Fruit fly (Drosophila melanogaster) whole organism, wandering third instar larva: Measurements from ENCODE around the gene sqd.

Source experiments
- CG32264 ChIP-seq: fragments of 200-800 bp; sonication (Bioruptor generic); optimal IDR thresholded peaks from 2 replicates; lab custom pipeline; 2016; ENCODE audit warnings: missing biosample characterization, missing genetic modification characterization
- CrebA ChIP-seq: fragments of 200-800 bp; sonication (Bioruptor generic); optimal IDR thresholded peaks from 2 replicates; lab custom pipeline; 2016; ENCODE audit warnings: missing biosample characterization, mild to moderate bottlenecking, missing genetic modification characterization, borderline replicate concordance
- Dfd ChIP-seq: fragments of >200 bp; optimal IDR thresholded peaks from 2 replicates; lab custom pipeline; 2017; ENCODE audit warnings: missing biosample characterization, missing genetic modification characterization
- Dif ChIP-seq: fragments of 200-275, 200-300 bp; sonication (Bioruptor generic); optimal IDR thresholded peaks from 2 replicates; lab custom pipeline; 2018; ENCODE audit warnings: missing biosample characterization, missing genetic modification characterization; ENCODE audit not compliant: partially characterized antibody
- HLH106 ChIP-seq: fragments of 200-800 bp; optimal IDR thresholded peaks from 3 replicates; lab custom pipeline; 2019; ENCODE audit warnings: missing biosample characterization, mild to moderate bottlenecking, missing genetic modification characterization, moderate library complexity
- Hnf4 ChIP-seq: fragments of 200-800 bp; sonication (Bioruptor generic); optimal IDR thresholded peaks from 2 replicates; lab custom pipeline; 2016; ENCODE audit warnings: missing biosample characterization, mild to moderate bottlenecking, missing genetic modification characterization
- Hr83 ChIP-seq: fragments of 200-300 bp; sonication (Bioruptor generic); optimal IDR thresholded peaks from 2 replicates; lab custom pipeline; 2016; ENCODE audit warnings: missing biosample characterization, mild to moderate bottlenecking, missing genetic modification characterization, moderate library complexity; ENCODE audit not compliant: poor library complexity, severe bottlenecking
- Jra ChIP-seq: sonication (Bioruptor generic); optimal IDR thresholded peaks from 2 replicates; lab custom pipeline; 2016; ENCODE audit warnings: missing biosample characterization, missing genetic modification characterization
- Mio ChIP-seq: sonication (Bioruptor generic); optimal IDR thresholded peaks from 2 replicates; lab custom pipeline; 2016; ENCODE audit warnings: missing biosample characterization, missing genetic modification characterization
- N ChIP-seq: fragments of >200 bp; optimal IDR thresholded peaks from 2 replicates; lab custom pipeline; 2018; ENCODE audit warnings: missing biosample characterization, missing external identifiers, missing genetic modification characterization
- OdsH ChIP-seq: fragments of 200-800 bp; sonication (Bioruptor generic); optimal IDR thresholded peaks from 2 replicates; lab custom pipeline; 2016; ENCODE audit warnings: missing biosample characterization, mild to moderate bottlenecking, missing genetic modification characterization
- Rel ChIP-seq, 2 experiments: fragments of 200-800 bp; sonication (Bioruptor generic) in 1 of 2; optimal IDR thresholded peaks; 2 replicates in 1 of 2; 3 replicates in 1 of 2; lab custom pipeline; 2016 to 2019; ENCODE audit warnings: mild to moderate bottlenecking in 2 of 2, missing biosample characterization in 2 of 2, missing genetic modification characterization in 2 of 2, moderate library complexity in 1 of 2
- Sp1 ChIP-seq: fragments of 200-800 bp; sonication (Bioruptor generic); optimal IDR thresholded peaks from 3 replicates; lab custom pipeline; 2019; ENCODE audit warnings: missing biosample characterization, mild to moderate bottlenecking, missing genetic modification characterization, moderate library complexity
- Vsx2 ChIP-seq: fragments of 200-300, 225-300 bp; sonication (Bioruptor generic); optimal IDR thresholded peaks from 2 replicates; lab custom pipeline; 2018; ENCODE audit warnings: missing biosample characterization, missing genetic modification characterization; ENCODE audit not compliant: partially characterized antibody
- br ChIP-seq: fragments of 200-800 bp; sonication (Bioruptor generic); optimal IDR thresholded peaks from 2 replicates; lab custom pipeline; 2016; ENCODE audit warnings: missing biosample characterization, missing genetic modification characterization
- brk ChIP-seq: fragments of 200-800 bp; sonication (Bioruptor generic); optimal IDR thresholded peaks from 2 replicates; lab custom pipeline; 2016; ENCODE audit warnings: missing biosample characterization, mild to moderate bottlenecking, missing genetic modification characterization
- dl ChIP-seq, 2 experiments: fragments of 175-275, 200-275 bp in 1 of 2; fragments of 200-275 bp in 1 of 2; sonication (Bioruptor generic); optimal IDR thresholded peaks; lab custom pipeline; 2018; ENCODE audit warnings: mild to moderate bottlenecking in 2 of 2, missing biosample characterization in 2 of 2, missing genetic modification characterization in 2 of 2, moderate library complexity in 2 of 2; ENCODE audit not compliant: partially characterized antibody in 2 of 2, insufficient read depth in 1 of 2
- dmrt93B ChIP-seq: fragments of 200-800 bp; sonication (Bioruptor generic); optimal IDR thresholded peaks from 2 replicates; lab custom pipeline; 2018; ENCODE audit warnings: missing biosample characterization, mild to moderate bottlenecking, missing genetic modification characterization
- foxo ChIP-seq, 2 experiments: fragments of 200-800 bp; sonication (Bioruptor generic); optimal IDR thresholded peaks; 2 replicates in 1 of 2; 3 replicates in 1 of 2; lab custom pipeline; 2016 to 2017; ENCODE audit warnings: missing biosample characterization in 2 of 2, missing genetic modification characterization in 2 of 2
- fru ChIP-seq: fragments of 200-800 bp; sonication (Bioruptor generic); optimal IDR thresholded peaks from 3 replicates; lab custom pipeline; 2016; ENCODE audit warnings: missing biosample characterization, mild to moderate bottlenecking, missing genetic modification characterization
- h ChIP-seq: fragments of 200-800 bp; sonication (Bioruptor generic); optimal IDR thresholded peaks from 3 replicates; lab custom pipeline; 2016; ENCODE audit warnings: missing biosample characterization, mild to moderate bottlenecking, missing genetic modification characterization
- jim ChIP-seq: fragments of 175-275, 200-325 bp; sonication (Bioruptor generic); optimal IDR thresholded peaks from 2 replicates; lab custom pipeline; 2016; ENCODE audit warnings: missing biosample characterization, mild to moderate bottlenecking, missing genetic modification characterization
- lola ChIP-seq: fragments of >200 bp; optimal IDR thresholded peaks from 2 replicates; lab custom pipeline; 2017; ENCODE audit warnings: missing biosample characterization, missing genetic modification characterization
- pan ChIP-seq: fragments of >200 bp; optimal IDR thresholded peaks from 2 replicates; lab custom pipeline; 2017
- psq ChIP-seq: fragments of 200-800 bp; sonication (Bioruptor generic); optimal IDR thresholded peaks from 3 replicates; lab custom pipeline; 2017; ENCODE audit warnings: missing biosample characterization, mild to moderate bottlenecking, missing genetic modification characterization, moderate library complexity
- rgr ChIP-seq: fragments of 200-800 bp; sonication (Bioruptor generic); optimal IDR thresholded peaks from 3 replicates; lab custom pipeline; 2016; ENCODE audit warnings: missing biosample characterization, mild to moderate bottlenecking, missing genetic modification characterization
- sage ChIP-seq: fragments of 200-800 bp; sonication (Bioruptor generic); optimal IDR thresholded peaks from 2 replicates; lab custom pipeline; 2016; ENCODE audit warnings: missing biosample characterization, mild to moderate bottlenecking, missing genetic modification characterization
- sv ChIP-seq: fragments of 200-800 bp; sonication (Bioruptor generic); optimal IDR thresholded peaks from 3 replicates; lab custom pipeline; 2016; ENCODE audit warnings: missing biosample characterization, missing genetic modification characterization
- tai ChIP-seq: sonication (Bioruptor generic); optimal IDR thresholded peaks from 2 replicates; lab custom pipeline; 2016; ENCODE audit warnings: missing biosample characterization, missing genetic modification characterization
- usp ChIP-seq: fragments of >200 bp; optimal IDR thresholded peaks from 2 replicates; lab custom pipeline; 2017; ENCODE audit warnings: missing biosample characterization, missing genetic modification characterization
- woc ChIP-seq: sonication (Bioruptor generic); optimal IDR thresholded peaks from 2 replicates; lab custom pipeline; 2016; ENCODE audit warnings: missing biosample characterization, mild to moderate bottlenecking, missing genetic modification characterization

The sqd gene

dm6 chr3R:13660924-13661659, 15.0 kb upstream of the sqd start, which contains the start of gene B52 (continued):
- TF ChIP-seq jim (GFP tag; lab: Kevin White, UChicago): no peak
- no peak for TF ChIP-seq Mio (GFP tag; lab: Kevin White, UChicago)
- TF ChIP-seq pan (lab: Kevin White, UChicago): no peak
- TF ChIP-seq OdsH: peak; percentile 59
- TF ChIP-seq CrebA (GFP tag; lab: Kevin White, UChicago): no peak
- peak; percentile 5 for TF ChIP-seq Vsx2

dm6 chr3R:13659865-13660738, 14.0 kb upstream of the sqd start, which contains the start of gene Hrb87F:
Hrb87F (minus strand) TSS chr3R:13660531.
- TF ChIP-seq h (GFP tag; lab: Kevin White, UChicago) (no peak), Rel (GFP tag; optimal IDR thresholded peaks at IDR 0.05; lab: Kevin White, UChicago) (no peak), Rel (tag; optimal IDR thresholded peaks at IDR 0.05; lab: Kevin White, UChicago) (peak; percentile 40), foxo (GFP tag; optimal IDR thresholded peaks at IDR 0.05; lab: Kevin White, UChicago) (no peak), Hnf4 (GFP tag; lab: Kevin White, UChicago) (peak; percentile 4), OdsH (no peak), lola (no peak), brk (GFP tag; lab: Kevin White, UChicago) (peak; percentile 31), Hr83 (GFP tag; lab: Kevin White, UChicago) (peak; percentile 70), HLH106 (tag; lab: Kevin White, UChicago) (no peak), dl (GFP tag; optimal IDR thresholded peaks at IDR 0.05; lab: Kevin White, UChicago; ENCODE audit: insufficient read depth in 1 of 2, partially characterized antibody in 2 of 2) (peak in 1 of 2 experiments; percentile 12), sage (GFP tag; lab: Kevin White, UChicago) (no peak), Sp1 (GFP tag; lab: Kevin White, UChicago) (peak; percentile 46), jim (GFP tag; lab: Kevin White, UChicago) (peak; percentile 90), woc (GFP tag; lab: Kevin White, UChicago) (peak; percentile 10)
- TF ChIP-seq, all 38 proteins: peak for 8

- TF ChIP-seq Mio (GFP tag; lab: Kevin White, UChicago) (no peak), CG32264 (GFP tag; lab: Kevin White, UChicago) (no peak), N (GFP tag; lab: Kevin White, UChicago) (no peak), sv (GFP tag; lab: Kevin White, UChicago) (no peak), Hr83 (GFP tag; lab: Kevin White, UChicago) (no peak), dmrt93B (GFP tag; lab: Kevin White, UChicago) (no peak), Vsx2 (no peak), lola (no peak), h (GFP tag; lab: Kevin White, UChicago) (no peak), tai (GFP tag; lab: Kevin White, UChicago) (no peak), HLH106 (tag; lab: Kevin White, UChicago) (no peak), Hnf4 (GFP tag; lab: Kevin White, UChicago) (no peak), OdsH (no peak), Jra (GFP tag; lab: Kevin White, UChicago) (no peak)
- TF ChIP-seq, all 38 proteins: peak for 0
These were observed 10.2 kb upstream of the sqd start, which contains the start of gene Rbp4 for dm6 chr3R:13656294-13656693. Rbp4 (minus strand) TSS chr3R:13656394.

dm6 chr3R:13647734-13648541, 1.8 kb upstream of the sqd start:
- no peak for TF ChIP-seq jim (GFP tag; lab: Kevin White, UChicago)
- no peak for TF ChIP-seq br
- TF ChIP-seq Dif (GFP tag; lab: Kevin White, UChicago): peak; percentile 2
- TF ChIP-seq OdsH: no peak
- peak; percentile 26 for TF ChIP-seq Hnf4 (GFP tag; lab: Kevin White, UChicago)
- TF ChIP-seq woc (GFP tag; lab: Kevin White, UChicago): peak; percentile 26
- no peak for TF ChIP-seq HLH106 (tag; lab: Kevin White, UChicago)
- no peak for TF ChIP-seq usp (GFP tag; lab: Kevin White, UChicago)
- no peak for TF ChIP-seq fru (GFP tag; lab: Kevin White, UChicago)
- peak; percentile 90 for TF ChIP-seq psq (GFP tag; lab: Kevin White, UChicago)
- no peak for TF ChIP-seq N (GFP tag; lab: Kevin White, UChicago)
- TF ChIP-seq CrebA (GFP tag; lab: Kevin White, UChicago): no peak
- TF ChIP-seq brk (GFP tag; lab: Kevin White, UChicago): peak; percentile 61
- TF ChIP-seq rgr (GFP tag; lab: Kevin White, UChicago): no peak
- no peak for TF ChIP-seq Dfd (GFP tag; lab: Kevin White, UChicago)
